Fruit fly (Drosophila melanogaster): ENCODE measurements around the gene JMJD6.

Gene JMJD6

DNA sequence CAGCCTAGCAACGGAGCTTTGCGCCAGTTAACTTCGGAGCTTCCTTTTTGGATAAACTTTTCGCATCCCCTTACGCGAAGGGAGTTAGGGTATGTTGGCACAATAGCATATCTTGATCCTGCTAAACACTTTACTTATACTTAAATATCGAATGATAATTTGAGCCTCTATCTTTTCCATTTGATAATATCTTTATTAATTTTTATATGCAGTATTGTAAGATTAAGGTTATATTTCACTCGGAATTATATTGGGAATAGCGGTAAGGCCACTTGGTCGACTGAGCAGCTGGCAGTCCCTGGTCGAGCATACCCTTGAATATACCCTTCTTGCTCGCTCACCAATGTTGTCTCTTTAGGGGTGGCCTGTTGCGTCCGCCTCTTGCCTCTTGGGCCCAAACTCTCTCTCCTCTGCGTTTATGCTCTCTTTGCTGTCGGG is 6.6 kb upstream of the JMJD6 start (continued):
- TF ChIP-seq pnt (GFP tag; optimal IDR thresholded peaks at IDR 0.05) (peak; percentile 37), CG10321 (GFP tag; IDR thresholded peaks at IDR 0.05) (peak; percentile 7; the same call in 1 of the 2 replicates), CG1024 (GFP tag; IDR thresholded peaks at IDR 0.05) (peak; percentile 49), Lhr (GFP tag; optimal IDR thresholded peaks at IDR 0.05) (no peak), CG4282 (GFP tag; optimal IDR thresholded peaks at IDR 0.05) (no peak), sob (GFP tag; IDR thresholded peaks at IDR 0.05) (peak; percentile 60), CG3281 (GFP tag; optimal IDR thresholded peaks at IDR 0.05) (peak; percentile 69), Fer1 (GFP tag; optimal IDR thresholded peaks at IDR 0.05) (peak; percentile 74), sug (tag; optimal IDR thresholded peaks at IDR 0.05) (peak; percentile 63), ranshi (GFP tag; IDR thresholded peaks at IDR 0.05) (peak; percentile 81; the same call in 1 of the 2 replicates), Hmx (GFP tag; optimal IDR thresholded peaks at IDR 0.05) (peak; percentile 39), Eip74EF (GFP tag; optimal IDR thresholded peaks at IDR 0.05) (peak in 1 of 2 experiments; percentile 9), ci (GFP tag; IDR thresholded peaks at IDR 0.05) (peak; percentile 84), CG15011 (GFP tag; optimal IDR thresholded peaks at IDR 0.05) (peak; percentile 57), CG4820 (GFP tag; optimal IDR thresholded peaks at IDR 0.05) (no peak), ssp (GFP tag; IDR thresholded peaks at IDR 0.05) (no peak), bsh (GFP tag; optimal IDR thresholded peaks at IDR 0.05) (peak in 1 of 2 experiments; percentile 38), gt (GFP tag; IDR thresholded peaks at IDR 0.05) (0 out of 2 replicates have a peak, but pooled peaks have one; percentile 39), CG33557 (GFP tag; optimal IDR thresholded peaks at IDR 0.05) (no peak), ERR (GFP tag; optimal IDR thresholded peaks at IDR 0.05) (no peak), pros (GFP tag; optimal IDR thresholded peaks at IDR 0.05) (no peak), HLHmδ (GFP tag; optimal IDR thresholded peaks at IDR 0.05) (no peak), Dp (GFP tag; optimal IDR thresholded peaks at IDR 0.05) (no peak), CG6854 (GFP tag; optimal IDR thresholded peaks at IDR 0.05) (peak; percentile 46), CG5953 (GFP tag; IDR thresholded peaks at IDR 0.05) (0 out of 2 replicates have a peak, but pooled peaks have one; percentile 46), CG15696 (tag; optimal IDR thresholded peaks at IDR 0.05) (peak; percentile 29), CG10565 (GFP tag; optimal IDR thresholded peaks at IDR 0.05) (no peak), prd (optimal IDR thresholded peaks at IDR 0.05) (no peak), prd (GFP tag; IDR thresholded peaks at IDR 0.05) (peak; percentile 78), Ada2b (GFP tag; IDR thresholded peaks at IDR 0.05) (peak; percentile 84), CG3726 (GFP tag; IDR thresholded peaks at IDR 0.05) (peak; percentile 69; the same call in 2 of the 3 replicates), CG4854 (GFP tag; optimal IDR thresholded peaks at IDR 0.05) (no peak), mld (GFP tag; IDR thresholded peaks at IDR 0.05; ENCODE audit: partially characterized antibody) (no peak), CG33213 (GFP tag; optimal IDR thresholded peaks at IDR 0.05) (no peak), CG3407 (GFP tag; optimal IDR thresholded peaks at IDR 0.05) (peak; percentile 39), CG10979 (tag; optimal IDR thresholded peaks at IDR 0.05) (peak; percentile 34), HLH3B (GFP tag; IDR thresholded peaks at IDR 0.05) (peak; percentile 83), fd3F (GFP tag; optimal IDR thresholded peaks at IDR 0.05) (peak; percentile 12), CG11504 (tag; optimal IDR thresholded peaks at IDR 0.05) (peak; percentile 68), ash1 (GFP tag; optimal IDR thresholded peaks at IDR 0.05) (no peak), danr (GFP tag; IDR thresholded peaks at IDR 0.05) (no peak), CG31224 (GFP tag; IDR thresholded peaks at IDR 0.05) (peak; percentile 59), tna (GFP tag; IDR thresholded peaks at IDR 0.05; ENCODE audit: partially characterized antibody) (no peak), dm (GFP tag; optimal IDR thresholded peaks at IDR 0.05) (no peak), aop (GFP tag; IDR thresholded peaks at IDR 0.05) (no peak), tll (GFP tag; optimal IDR thresholded peaks at IDR 0.05) (no peak), Gsc (GFP tag; IDR thresholded peaks at IDR 0.05) (no peak), CG6765 (GFP tag; optimal IDR thresholded peaks at IDR 0.05) (no peak), grau (tag; optimal IDR thresholded peaks at IDR 0.05) (peak; percentile 68), cad (GFP tag; optimal IDR thresholded peaks at IDR 0.05) (no peak), CG12744 (GFP tag; optimal IDR thresholded peaks at IDR 0.05) (no peak)

Data from whole organism, embryonic.